Fruit fly (Drosophila melanogaster) whole organism, wandering third instar larva: ENCODE measurements around the gene Tace.
A peak's percentile ranks its signal among the peaks of the same experiment; 100 is the strongest.

Experiments
- CrebA ChIP-seq: fragments of 200-800 bp; sonication (Bioruptor generic); optimal IDR thresholded peaks from 2 replicates; lab custom pipeline; 2016; ENCODE audit warnings: missing biosample characterization, mild to moderate bottlenecking, missing genetic modification characterization, borderline replicate concordance
- Dif ChIP-seq: fragments of 200-275, 200-300 bp; sonication (Bioruptor generic); optimal IDR thresholded peaks from 2 replicates; lab custom pipeline; 2018; ENCODE audit warnings: missing biosample characterization, missing genetic modification characterization; ENCODE audit not compliant: partially characterized antibody
- HLH106 ChIP-seq: fragments of 200-800 bp; optimal IDR thresholded peaks from 3 replicates; lab custom pipeline; 2019; ENCODE audit warnings: missing biosample characterization, mild to moderate bottlenecking, missing genetic modification characterization, moderate library complexity
- Hr83 ChIP-seq: fragments of 200-300 bp; sonication (Bioruptor generic); optimal IDR thresholded peaks from 2 replicates; lab custom pipeline; 2016; ENCODE audit warnings: missing biosample characterization, mild to moderate bottlenecking, missing genetic modification characterization, moderate library complexity; ENCODE audit not compliant: poor library complexity, severe bottlenecking
- Myc ChIP-seq: fragments of >200 bp; optimal IDR thresholded peaks from 2 replicates; lab custom pipeline; 2017
- OdsH ChIP-seq: fragments of 200-800 bp; sonication (Bioruptor generic); optimal IDR thresholded peaks from 2 replicates; lab custom pipeline; 2016; ENCODE audit warnings: missing biosample characterization, mild to moderate bottlenecking, missing genetic modification characterization
- Rel ChIP-seq, 2 experiments: fragments of 200-800 bp; sonication (Bioruptor generic) in 1 of 2; optimal IDR thresholded peaks; 2 replicates in 1 of 2; 3 replicates in 1 of 2; lab custom pipeline; 2016 to 2019; ENCODE audit warnings: mild to moderate bottlenecking in 2 of 2, missing biosample characterization in 2 of 2, missing genetic modification characterization in 2 of 2, moderate library complexity in 1 of 2
- Sp1 ChIP-seq: fragments of 200-800 bp; sonication (Bioruptor generic); optimal IDR thresholded peaks from 3 replicates; lab custom pipeline; 2019; ENCODE audit warnings: missing biosample characterization, mild to moderate bottlenecking, missing genetic modification characterization, moderate library complexity
- dsf ChIP-seq: sonication (Bioruptor generic); optimal IDR thresholded peaks from 2 replicates; lab custom pipeline; 2016; ENCODE audit warnings: missing biosample characterization, missing genetic modification characterization, borderline replicate concordance
- ey ChIP-seq: fragments of 200-800 bp; sonication (Bioruptor generic); optimal IDR thresholded peaks from 2 replicates; lab custom pipeline; 2016; ENCODE audit warnings: missing biosample characterization, missing genetic modification characterization
- jim ChIP-seq: fragments of 175-275, 200-325 bp; sonication (Bioruptor generic); optimal IDR thresholded peaks from 2 replicates; lab custom pipeline; 2016; ENCODE audit warnings: missing biosample characterization, mild to moderate bottlenecking, missing genetic modification characterization
- pan ChIP-seq: fragments of >200 bp; optimal IDR thresholded peaks from 2 replicates; lab custom pipeline; 2017
- tai ChIP-seq: sonication (Bioruptor generic); optimal IDR thresholded peaks from 2 replicates; lab custom pipeline; 2016; ENCODE audit warnings: missing biosample characterization, missing genetic modification characterization

Tace gene

DNA sequence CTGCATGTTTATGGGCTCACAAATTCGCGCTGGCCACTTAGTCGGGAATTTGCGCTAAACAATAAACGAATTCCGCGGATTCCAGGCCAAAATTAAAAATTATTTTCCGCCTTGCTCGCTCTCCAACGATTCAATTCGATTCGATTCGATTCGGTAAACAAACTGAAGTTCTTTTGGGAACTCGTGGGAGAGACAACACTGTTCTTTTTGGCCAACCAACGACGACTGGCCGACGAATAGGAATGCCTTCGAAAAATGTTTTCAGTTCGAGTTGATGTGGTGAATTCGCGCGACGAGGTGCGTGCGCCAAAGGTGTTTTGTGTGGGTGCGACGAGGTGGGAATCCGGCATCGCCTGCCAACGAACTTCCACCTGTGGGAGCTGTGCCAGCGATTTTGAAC, 51.6 kb downstream of the Tace start, which contains the start of gene CG15528:
TSS of gene CG15528 (minus strand) at position 180 of the 400 bp plus-strand sequence.
- no peak for TF ChIP-seq HLH106 (tag; lab: Kevin White, UChicago)
- no peak for TF ChIP-seq CrebA (GFP tag; lab: Kevin White, UChicago)

DNA sequence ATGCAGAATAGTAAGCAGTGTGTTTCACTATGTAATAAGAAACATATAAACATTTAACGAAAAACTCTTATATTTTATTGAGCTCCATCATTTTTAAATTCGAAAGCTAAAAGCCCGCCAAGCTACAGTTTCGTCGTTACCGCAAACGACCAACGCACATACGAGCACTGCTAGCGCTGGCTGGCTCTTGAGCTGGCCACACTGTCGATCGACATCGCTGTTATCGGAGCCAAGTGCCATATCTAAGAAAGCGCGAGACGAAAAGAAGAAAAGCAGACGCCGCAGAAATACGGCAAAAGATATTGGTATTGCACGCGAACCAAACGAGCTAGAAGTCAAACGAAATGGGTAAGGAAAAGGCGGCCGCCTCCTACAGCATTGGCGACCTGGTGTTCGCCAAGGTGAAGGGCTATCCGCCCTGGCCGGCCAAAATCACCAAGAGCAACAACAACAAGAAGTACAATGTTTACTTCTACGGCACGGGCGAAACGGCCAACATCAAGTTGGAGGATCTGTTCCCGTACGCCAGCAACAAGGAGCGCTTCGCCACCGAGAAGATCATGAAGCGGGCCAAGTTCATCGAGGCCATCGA, 52.2 kb downstream of the Tace start, which contains the start of gene Jasper:
TSS of gene Jasper (plus strand) at position 60 of the 592 bp plus-strand sequence.
- TF ChIP-seq Hr83 (GFP tag; lab: Kevin White, UChicago) (no peak), tai (GFP tag; lab: Kevin White, UChicago) (no peak), Myc (peak; percentile 28), ey (GFP tag; lab: Kevin White, UChicago) (no peak), dsf (GFP tag; lab: Kevin White, UChicago) (no peak), pan (no peak), jim (no peak), OdsH (GFP tag; lab: Kevin White, UChicago) (no peak), Sp1 (peak; percentile 29), HLH106 (tag; lab: Kevin White, UChicago) (peak; percentile 11), Rel (GFP tag; optimal IDR thresholded peaks at IDR 0.05; lab: Kevin White, UChicago) (no peak), Rel (tag; optimal IDR thresholded peaks at IDR 0.05; lab: Kevin White, UChicago) (peak; percentile 26), Dif (GFP tag; lab: Kevin White, UChicago) (peak; percentile 11)
